Fruit fly (Drosophila melanogaster) whole organism, prepupa: ENCODE measurements around the gene scrt.
A peak's percentile ranks its signal among the peaks of the same experiment; 100 is the strongest.

ENCODE experiments used
- CG10631 ChIP-seq: fragments of 200-800 bp; sonication (Bioruptor generic); optimal IDR thresholded peaks from 2 replicates; lab custom pipeline; 2016; ENCODE audit warnings: missing biosample characterization, missing genetic modification characterization
- CG11762 ChIP-seq: fragments of 200-800 bp; sonication (Bioruptor generic); optimal IDR thresholded peaks from 3 replicates; lab custom pipeline; 2016; ENCODE audit warnings: missing biosample characterization, missing genetic modification characterization; ENCODE audit not compliant: insufficient read depth
- CG11902 ChIP-seq: fragments of 200-800 bp; sonication (Bioruptor generic); optimal IDR thresholded peaks from 3 replicates; lab custom pipeline; 2016; ENCODE audit warnings: missing biosample characterization, missing genetic modification characterization
- CG1621 ChIP-seq: fragments of 200-800 bp; sonication (Bioruptor generic); optimal IDR thresholded peaks from 3 replicates; lab custom pipeline; 2018; ENCODE audit warnings: missing biosample characterization, mild to moderate bottlenecking, missing genetic modification characterization
- CG16779 ChIP-seq: fragments of 200-800 bp; sonication (Bioruptor generic); optimal IDR thresholded peaks from 3 replicates; lab custom pipeline; 2017; ENCODE audit warnings: missing biosample characterization, mild to moderate bottlenecking, missing genetic modification characterization
- CG31627 ChIP-seq: fragments of 200-800 bp; sonication (Bioruptor generic); optimal IDR thresholded peaks from 3 replicates; lab custom pipeline; 2016; ENCODE audit warnings: missing biosample characterization, missing genetic modification characterization
- CG4318 ChIP-seq: fragments of 200-800 bp; sonication (Bioruptor generic); optimal IDR thresholded peaks from 3 replicates; lab custom pipeline; 2017; ENCODE audit warnings: missing biosample characterization, mild to moderate bottlenecking, missing genetic modification characterization
- CG6163 ChIP-seq: fragments of 200-800 bp; sonication (Bioruptor generic); IDR thresholded peaks from 3 replicates; pipeline ENCODE4 v1.3.6; 2022; ENCODE audit warnings: missing biosample characterization, missing genetic modification characterization
- CG6276 ChIP-seq: fragments of 200-800 bp; sonication (Bioruptor generic); optimal IDR thresholded peaks from 2 replicates; lab custom pipeline; 2017; ENCODE audit warnings: missing biosample characterization, mild to moderate bottlenecking, missing genetic modification characterization
- CG6854 ChIP-seq: fragments of 200-800 bp; sonication (Bioruptor generic); optimal IDR thresholded peaks from 2 replicates; lab custom pipeline; 2017; ENCODE audit warnings: missing biosample characterization, mild to moderate bottlenecking, missing genetic modification characterization
- CG7368 ChIP-seq: fragments of 200-800 bp; sonication (Bioruptor generic); optimal IDR thresholded peaks from 3 replicates; lab custom pipeline; 2016; ENCODE audit warnings: missing biosample characterization, missing genetic modification characterization
- CG8632 ChIP-seq: fragments of 200-800 bp; sonication (Bioruptor generic); optimal IDR thresholded peaks from 3 replicates; lab custom pipeline; 2016; ENCODE audit warnings: missing biosample characterization, missing genetic modification characterization
- Eip75B ChIP-seq: fragments of 200-800 bp; sonication (Bioruptor generic); optimal IDR thresholded peaks from 3 replicates; lab custom pipeline; 2016; ENCODE audit warnings: missing biosample characterization, missing genetic modification characterization
- Eip78C ChIP-seq: fragments of 200-800 bp; sonication (Bioruptor generic); peaks from one replicate; lab custom pipeline; 2016; ENCODE audit warnings: missing biosample characterization, missing genetic modification characterization
- Eip93F ChIP-seq: fragments of 200-800 bp; sonication (Bioruptor generic); optimal IDR thresholded peaks from 2 replicates; lab custom pipeline; 2016; ENCODE audit warnings: missing biosample characterization, mild to moderate bottlenecking, missing genetic modification characterization
- Ets21C ChIP-seq: fragments of 200-800 bp; sonication (Bioruptor generic); optimal IDR thresholded peaks from 3 replicates; lab custom pipeline; 2016; ENCODE audit warnings: missing biosample characterization, missing genetic modification characterization
- Gug ChIP-seq: fragments of 200-800 bp; sonication (Bioruptor generic); IDR thresholded peaks from 2 replicates; pipeline ENCODE4 v1.3.6; 2022; ENCODE audit warnings: missing biosample characterization, missing genetic modification characterization
- Hr4 ChIP-seq: fragments of 200-800 bp; sonication (Bioruptor generic); optimal IDR thresholded peaks from 3 replicates; lab custom pipeline; 2016; ENCODE audit warnings: missing biosample characterization, missing genetic modification characterization
- Met ChIP-seq: fragments of 200-800 bp; sonication (Bioruptor generic); optimal IDR thresholded peaks from 3 replicates; lab custom pipeline; 2016; ENCODE audit warnings: missing biosample characterization, missing genetic modification characterization
- Smox ChIP-seq: fragments of 200-800 bp; sonication (Bioruptor generic); optimal IDR thresholded peaks from 3 replicates; lab custom pipeline; 2016; ENCODE audit warnings: missing biosample characterization, missing genetic modification characterization
- Sox14 ChIP-seq: fragments of 200-800 bp; sonication (Bioruptor generic); optimal IDR thresholded peaks from 3 replicates; lab custom pipeline; 2016; ENCODE audit warnings: missing biosample characterization, missing genetic modification characterization
- Sox15 ChIP-seq: fragments of 200-800 bp; sonication (Bioruptor generic); optimal IDR thresholded peaks from 3 replicates; lab custom pipeline; 2016; ENCODE audit warnings: missing biosample characterization, missing genetic modification characterization
- acj6 ChIP-seq: fragments of 200-800 bp; sonication (Bioruptor generic); optimal IDR thresholded peaks from 3 replicates; lab custom pipeline; 2016; ENCODE audit warnings: missing biosample characterization, missing genetic modification characterization
- dsx ChIP-seq: fragments of 200-800 bp; optimal IDR thresholded peaks from 3 replicates; lab custom pipeline; 2019; ENCODE audit warnings: missing biosample characterization, mild to moderate bottlenecking, missing genetic modification characterization, moderate library complexity; ENCODE audit not compliant: poor library complexity, severe bottlenecking
- esn ChIP-seq: fragments of 200-800 bp; sonication (Bioruptor generic); optimal IDR thresholded peaks from 2 replicates; lab custom pipeline; 2016; ENCODE audit warnings: missing biosample characterization, mild to moderate bottlenecking, missing genetic modification characterization, moderate library complexity
- fd59A ChIP-seq: fragments of 200-800 bp; sonication (Bioruptor generic); optimal IDR thresholded peaks from 2 replicates; lab custom pipeline; 2017; ENCODE audit warnings: missing biosample characterization, mild to moderate bottlenecking, missing genetic modification characterization, missing genetic modification reagents
- fd85E ChIP-seq: fragments of 200-800 bp; sonication (Bioruptor generic); optimal IDR thresholded peaks from 3 replicates; lab custom pipeline; 2016; ENCODE audit warnings: missing biosample characterization, missing genetic modification characterization
- fkh ChIP-seq: fragments of 200-800 bp; sonication (Bioruptor generic); optimal IDR thresholded peaks from 3 replicates; lab custom pipeline; 2017; ENCODE audit warnings: missing biosample characterization, mild to moderate bottlenecking, missing genetic modification characterization, moderate library complexity
- pdm3 ChIP-seq: fragments of 200-800 bp; sonication (Bioruptor generic); optimal IDR thresholded peaks from 3 replicates; lab custom pipeline; 2016; ENCODE audit warnings: missing biosample characterization, missing genetic modification characterization
- spab ChIP-seq: fragments of 200-800 bp; sonication (Bioruptor generic); optimal IDR thresholded peaks from 2 replicates; lab custom pipeline; 2017; ENCODE audit warnings: missing biosample characterization, mild to moderate bottlenecking, missing genetic modification characterization, missing genetic modification reagents
- ss ChIP-seq, 2 experiments: fragments of 200-800 bp; sonication (Bioruptor generic); optimal IDR thresholded peaks; 2 replicates in 1 of 2; 3 replicates in 1 of 2; lab custom pipeline; 2017 to 2018; ENCODE audit warnings: mild to moderate bottlenecking in 2 of 2, missing biosample characterization in 2 of 2, missing genetic modification characterization in 2 of 2, moderate library complexity in 1 of 2
- vri ChIP-seq: fragments of 200-800 bp; sonication (Bioruptor generic); optimal IDR thresholded peaks from 3 replicates; lab custom pipeline; 2016; ENCODE audit warnings: missing biosample characterization, mild to moderate bottlenecking, missing genetic modification characterization

Gene scrt

DNA sequence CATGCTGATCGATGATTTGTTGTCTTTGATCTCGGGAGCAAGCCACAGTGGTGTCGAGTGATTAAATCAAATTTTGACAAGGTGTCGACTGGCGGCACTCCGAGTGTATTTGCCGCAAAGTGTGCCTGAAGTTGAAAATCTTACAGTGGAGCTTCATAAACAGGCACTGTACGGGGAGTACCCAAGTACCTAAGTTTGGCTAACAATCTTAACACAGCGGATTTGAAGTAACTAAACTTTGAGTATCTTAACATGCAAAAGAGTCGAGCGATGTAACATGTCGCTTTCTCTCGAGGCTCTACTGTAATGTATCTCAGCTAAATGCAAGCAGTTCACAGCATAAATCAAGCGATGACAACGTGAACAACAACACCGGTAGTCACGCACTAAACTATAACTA, 33.1 kb downstream of the scrt start (continued):
- TF ChIP-seq Smox (GFP tag; lab: Kevin White, UChicago) = no peak
- TF ChIP-seq Met (GFP tag; lab: Kevin White, UChicago) = no peak
- TF ChIP-seq Eip78C (GFP tag; lab: Kevin White, UChicago) = peak; percentile 70
- TF ChIP-seq CG6854 (GFP tag; lab: Kevin White, UChicago) = no peak
- no peak for TF ChIP-seq esn (GFP tag; lab: Kevin White, UChicago)
- no peak for TF ChIP-seq Eip93F (GFP tag; lab: Kevin White, UChicago)
- no peak for TF ChIP-seq Ets21C (GFP tag; lab: Kevin White, UChicago)
- TF ChIP-seq acj6 (GFP tag; lab: Kevin White, UChicago) = peak; percentile 14
- peak; percentile 27; the same call in 1 of the 2 replicates for TF ChIP-seq Gug
- no peak for TF ChIP-seq Eip75B (GFP tag; lab: Kevin White, UChicago)
- TF ChIP-seq ss (GFP tag; optimal IDR thresholded peaks at IDR 0.05; lab: Kevin White, UChicago) = no peak
- TF ChIP-seq CG6276 (GFP tag; lab: Kevin White, UChicago) = no peak
- TF ChIP-seq dsx (GFP tag; lab: Kevin White, UChicago) = no peak
- peak; percentile 11 for TF ChIP-seq CG31627 (GFP tag; lab: Kevin White, UChicago)
- no peak for TF ChIP-seq CG7368 (GFP tag; lab: Kevin White, UChicago)
- TF ChIP-seq spab = no peak
- TF ChIP-seq CG16779 = no peak
- TF ChIP-seq Hr4 (GFP tag; lab: Kevin White, UChicago) = peak; percentile 45
- TF ChIP-seq vri (GFP tag; lab: Kevin White, UChicago) = no peak
- TF ChIP-seq CG1621 (tag; lab: Kevin White, UChicago) = no peak
- TF ChIP-seq Sox14 (GFP tag; lab: Kevin White, UChicago) = no peak
- peak; percentile 12 for TF ChIP-seq CG4318 (GFP tag; lab: Kevin White, UChicago)
- peak; percentile 15 for TF ChIP-seq fd59A

DNA sequence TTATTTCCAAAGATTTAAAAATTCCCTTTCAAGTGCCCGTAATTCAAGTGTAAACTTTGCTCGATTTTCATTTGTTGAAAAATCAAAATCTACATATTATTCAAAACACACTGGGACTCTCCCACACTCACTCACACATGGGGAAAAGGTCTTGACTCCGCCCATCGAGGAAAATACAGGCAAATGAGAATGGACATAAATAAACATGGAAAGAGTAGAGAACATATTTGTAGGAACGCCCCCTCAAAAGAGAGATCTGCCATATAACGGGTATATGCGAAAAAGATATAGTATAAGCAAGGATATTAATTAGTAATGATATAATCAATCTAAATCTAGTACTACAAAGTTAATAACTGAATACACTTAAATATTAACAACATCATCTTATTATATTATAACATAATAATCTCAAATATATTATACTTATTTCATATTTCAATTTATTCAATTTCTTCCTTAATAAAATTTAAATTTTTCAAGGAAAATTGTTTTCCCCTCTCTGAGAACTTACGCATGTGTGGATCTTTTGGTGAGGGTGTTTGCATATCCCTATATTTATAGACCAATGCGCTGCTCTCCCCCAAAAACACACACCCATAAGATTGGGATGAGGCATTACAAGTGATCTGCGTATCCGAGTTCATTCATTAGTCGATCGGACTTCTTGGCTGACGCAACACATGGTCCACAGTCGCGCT, 34.7 kb downstream of the scrt start, which contains the start of gene FoxL1:
TSS of gene FoxL1 (plus strand) at position 651 of the 701 bp plus-strand sequence.
- TF ChIP-seq Ets21C (GFP tag; lab: Kevin White, UChicago) = no peak
- TF ChIP-seq CG11902 (GFP tag; lab: Kevin White, UChicago) = no peak
- no peak for TF ChIP-seq CG6163 (GFP tag; lab: Robert Waterston, UW)
- no peak for TF ChIP-seq CG4318 (GFP tag; lab: Kevin White, UChicago)
- TF ChIP-seq Sox15 (GFP tag; lab: Kevin White, UChicago) = no peak
- no peak for TF ChIP-seq CG10631 (GFP tag; lab: Kevin White, UChicago)
- no peak for TF ChIP-seq CG6276 (GFP tag; lab: Kevin White, UChicago)
- TF ChIP-seq CG7368 (GFP tag; lab: Kevin White, UChicago) = no peak
- TF ChIP-seq Sox14 (GFP tag; lab: Kevin White, UChicago) = no peak
- TF ChIP-seq Eip78C (GFP tag; lab: Kevin White, UChicago) = no peak
- no peak for TF ChIP-seq CG8632 (GFP tag; lab: Kevin White, UChicago)
- no peak for TF ChIP-seq pdm3 (GFP tag; lab: Kevin White, UChicago)
- TF ChIP-seq fd85E (GFP tag; lab: Kevin White, UChicago) = no peak

DNA sequence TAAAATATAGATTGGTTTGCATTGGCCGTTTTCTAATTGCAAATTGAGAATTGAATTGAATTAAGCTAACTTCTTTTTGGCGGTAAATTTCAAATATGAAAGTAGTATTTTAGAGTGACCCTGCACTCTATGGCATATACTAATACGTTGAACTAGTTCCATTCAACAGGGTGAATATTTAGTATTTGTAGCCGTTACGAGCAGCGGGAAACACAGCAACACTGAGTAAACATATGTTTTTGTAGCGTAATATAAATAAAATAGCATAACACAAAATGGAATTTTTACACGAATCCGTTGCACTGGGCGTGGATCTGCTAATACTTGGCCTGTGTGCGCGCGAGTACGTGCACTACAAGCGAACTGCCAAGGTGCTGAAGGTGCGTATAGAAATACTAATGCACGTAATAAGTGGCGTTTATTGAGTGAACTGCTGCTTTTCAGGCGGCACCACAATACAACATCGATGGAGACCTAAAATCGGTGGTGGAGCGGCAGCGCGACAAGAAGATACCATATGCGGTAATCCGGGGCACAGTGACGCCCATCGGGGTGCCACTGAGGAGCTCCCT, 37.6 kb downstream of the scrt start, which contains the start of gene Mul1:
TSS of gene Mul1 (plus strand) at position 198 of the 572 bp plus-strand sequence.
- TF ChIP-seq vri (GFP tag; lab: Kevin White, UChicago) = peak; percentile 28
- peak; percentile 5 for TF ChIP-seq esn (GFP tag; lab: Kevin White, UChicago)
- TF ChIP-seq CG11762 (GFP tag; lab: Kevin White, UChicago) = no peak
- no peak for TF ChIP-seq ss (GFP tag; optimal IDR thresholded peaks at IDR 0.05; lab: Kevin White, UChicago)
- peak; percentile 90 for TF ChIP-seq fkh (GFP tag; lab: Kevin White, UChicago)
- no peak for TF ChIP-seq CG1621 (tag; lab: Kevin White, UChicago)
